Fruit fly (Drosophila melanogaster) whole organism, embryonic: Measurements from ENCODE around the gene mrva.

Source experiments
- Antp ChIP-seq: fragments of 200-800 bp; sonication (Bioruptor generic); optimal IDR thresholded peaks from 3 replicates; lab custom pipeline; 2016; ENCODE audit warnings: missing biosample characterization, missing genetic modification characterization
- Atf-2 ChIP-seq: fragments of 200-800 bp; sonication (Bioruptor generic); optimal IDR thresholded peaks from 2 replicates; lab custom pipeline; 2016; ENCODE audit warnings: missing biosample characterization, missing genetic modification characterization
- Blimp-1 ChIP-seq: fragments of 200-800 bp; sonication (Bioruptor generic); optimal IDR thresholded peaks from 3 replicates; lab custom pipeline; 2018; ENCODE audit warnings: missing biosample characterization, missing genetic modification characterization, mild to moderate bottlenecking, moderate library complexity, missing genetic modification reagents
- Bteb2 ChIP-seq: fragments of 200-800 bp; sonication (Bioruptor generic); optimal IDR thresholded peaks from 2 replicates; lab custom pipeline; 2016; ENCODE audit warnings: missing biosample characterization, missing genetic modification characterization
- CG10147 ChIP-seq: fragments of 200-800 bp; sonication (Bioruptor generic); optimal IDR thresholded peaks from 2 replicates; lab custom pipeline; 2019; ENCODE audit warnings: missing biosample characterization, mild to moderate bottlenecking, missing genetic modification characterization, moderate library complexity
- CG10209 ChIP-seq: fragments of 200-800 bp; sonication (Bioruptor generic); optimal IDR thresholded peaks from 3 replicates; lab custom pipeline; 2017; ENCODE audit warnings: missing biosample characterization, mild to moderate bottlenecking, missing genetic modification characterization, missing genetic modification reagents
- CG10321 ChIP-seq: fragments of 200-800 bp; sonication (Bioruptor generic); IDR thresholded peaks from 2 replicates; pipeline ENCODE4 v1.3.6; 2022; ENCODE audit warnings: missing biosample characterization, missing genetic modification characterization
- CG10979 ChIP-seq: fragments of 200-800 bp; sonication (Bioruptor generic); optimal IDR thresholded peaks from 2 replicates; lab custom pipeline; 2018; ENCODE audit warnings: missing biosample characterization, mild to moderate bottlenecking, missing genetic modification characterization, moderate library complexity
- CG11456 ChIP-seq: fragments of 200-800 bp; sonication (Bioruptor generic); IDR thresholded peaks from 3 replicates; pipeline ENCODE4 v1.3.6; 2022; ENCODE audit warnings: missing biosample characterization, missing genetic modification characterization
- CG11504 ChIP-seq: fragments of 200-800 bp; sonication (Bioruptor generic); optimal IDR thresholded peaks from 3 replicates; lab custom pipeline; 2019; ENCODE audit warnings: missing biosample characterization, mild to moderate bottlenecking, missing genetic modification characterization, moderate library complexity
- CG13123 ChIP-seq: fragments of 200-800 bp; sonication (Bioruptor generic); optimal IDR thresholded peaks from 2 replicates; lab custom pipeline; 2016; ENCODE audit warnings: missing biosample characterization, missing genetic modification characterization
- CG13775 ChIP-seq: fragments of 200-800 bp; sonication (Bioruptor generic); optimal IDR thresholded peaks from 3 replicates; lab custom pipeline; 2017; ENCODE audit warnings: missing biosample characterization, mild to moderate bottlenecking, missing genetic modification characterization
- CG15269 ChIP-seq: fragments of 200-800 bp; sonication (Bioruptor generic); optimal IDR thresholded peaks from 2 replicates; lab custom pipeline; 2018; ENCODE audit warnings: missing biosample characterization, mild to moderate bottlenecking, missing genetic modification characterization, moderate library complexity
- CG1602 ChIP-seq: fragments of 200-800 bp; sonication (Bioruptor generic); optimal IDR thresholded peaks from 3 replicates; lab custom pipeline; 2016; ENCODE audit warnings: missing biosample characterization, missing genetic modification characterization
- CG18262 ChIP-seq: fragments of 200-800 bp; optimal IDR thresholded peaks from 3 replicates; lab custom pipeline; 2019; ENCODE audit warnings: missing biosample characterization, mild to moderate bottlenecking, missing genetic modification characterization, moderate library complexity
- CG31441 ChIP-seq: fragments of 200-800 bp; sonication (Bioruptor generic); IDR thresholded peaks from 2 replicates; pipeline ENCODE4 v1.3.6; 2022; ENCODE audit warnings: missing biosample characterization, missing genetic modification characterization
- CG34422 ChIP-seq: fragments of 200-800 bp; sonication (Bioruptor generic); IDR thresholded peaks from 3 replicates; pipeline ENCODE4 v1.3.6; 2022; ENCODE audit warnings: missing biosample characterization, missing genetic modification characterization
- CG4360 ChIP-seq: fragments of 200-800 bp; sonication (Bioruptor generic); IDR thresholded peaks from 2 replicates; pipeline ENCODE4 v1.3.6; 2022; ENCODE audit warnings: missing biosample characterization, missing genetic modification characterization
- CG43689 ChIP-seq: fragments of 200-800 bp; sonication (Bioruptor generic); IDR thresholded peaks from 2 replicates; pipeline ENCODE4 v1.3.6; 2022; ENCODE audit warnings: missing biosample characterization, missing genetic modification characterization
- CG4820 ChIP-seq: fragments of 200-800 bp; sonication (Bioruptor generic); optimal IDR thresholded peaks from 3 replicates; lab custom pipeline; 2016; ENCODE audit warnings: missing biosample characterization, missing genetic modification characterization
- CG7745 ChIP-seq: fragments of 200-800 bp; sonication (Bioruptor generic); optimal IDR thresholded peaks from 2 replicates; lab custom pipeline; 2018; ENCODE audit warnings: missing biosample characterization, mild to moderate bottlenecking, missing genetic modification characterization, moderate library complexity
- CkIIα-i1 ChIP-seq: fragments of 200-800 bp; sonication (Bioruptor generic); IDR thresholded peaks from 2 replicates; pipeline ENCODE4 v1.3.6; 2022; ENCODE audit warnings: missing biosample characterization, missing genetic modification characterization
- Hand ChIP-seq: fragments of 200-800 bp; sonication (Bioruptor generic); optimal IDR thresholded peaks from 2 replicates; lab custom pipeline; 2017; ENCODE audit warnings: mild to moderate bottlenecking, missing biosample characterization, missing genetic modification reagents, missing genetic modification characterization
- Hmr ChIP-seq: fragments of 200-800 bp; sonication (Bioruptor generic); optimal IDR thresholded peaks from 3 replicates; lab custom pipeline; 2017; ENCODE audit warnings: mild to moderate bottlenecking, missing biosample characterization, missing genetic modification reagents, missing genetic modification characterization
- Hr39 ChIP-seq: fragments of >200 bp; optimal IDR thresholded peaks from 2 replicates; lab custom pipeline; 2017
- Kr ChIP-seq: fragments of 200-800 bp; sonication (Bioruptor generic); optimal IDR thresholded peaks from 2 replicates; lab custom pipeline; 2017; ENCODE audit warnings: missing biosample characterization, mild to moderate bottlenecking, missing genetic modification characterization
- Lhr ChIP-seq: fragments of 200-800 bp; sonication (Bioruptor generic); optimal IDR thresholded peaks from 3 replicates; lab custom pipeline; 2017; ENCODE audit warnings: mild to moderate bottlenecking, missing biosample characterization, missing genetic modification reagents, missing genetic modification characterization
- Opbp ChIP-seq: fragments of 200-800 bp; sonication (Bioruptor generic); IDR thresholded peaks from 3 replicates; pipeline ENCODE4 v1.3.6; 2022; ENCODE audit warnings: missing biosample characterization, missing genetic modification characterization; ENCODE audit not compliant: partially characterized antibody
- Ssrp ChIP-seq: fragments of 200-800 bp; sonication (Bioruptor generic); optimal IDR thresholded peaks from 2 replicates; lab custom pipeline; 2018; ENCODE audit warnings: missing biosample characterization, mild to moderate bottlenecking, missing genetic modification characterization, moderate library complexity
- YL-1 ChIP-seq: fragments of 200-800 bp; sonication (Bioruptor generic); optimal IDR thresholded peaks from 3 replicates; lab custom pipeline; 2017; ENCODE audit warnings: missing biosample characterization, mild to moderate bottlenecking, missing genetic modification characterization
- ara ChIP-seq: fragments of 200-800 bp; sonication (Bioruptor generic); IDR thresholded peaks from 2 replicates; pipeline ENCODE4 v1.3.6; 2022; ENCODE audit warnings: missing biosample characterization, missing genetic modification characterization
- ash1 ChIP-seq: fragments of 200-800 bp; sonication (Bioruptor generic); optimal IDR thresholded peaks from 2 replicates; lab custom pipeline; 2018; ENCODE audit warnings: missing biosample characterization, mild to moderate bottlenecking, missing genetic modification characterization
- bigmax ChIP-seq: fragments of 200-800 bp; sonication (Bioruptor generic); optimal IDR thresholded peaks from 2 replicates; lab custom pipeline; 2018; ENCODE audit warnings: missing biosample characterization, mild to moderate bottlenecking, missing genetic modification characterization
- da ChIP-seq: fragments of 200-800 bp; sonication (Bioruptor generic); optimal IDR thresholded peaks from 2 replicates; lab custom pipeline; 2016; ENCODE audit warnings: missing biosample characterization, missing genetic modification characterization
- exex ChIP-seq: fragments of 200-800 bp; sonication (Bioruptor generic); optimal IDR thresholded peaks from 4 replicates; lab custom pipeline; 2018; ENCODE audit warnings: missing biosample characterization, mild to moderate bottlenecking, missing genetic modification characterization, moderate library complexity
- fd3F ChIP-seq: fragments of 200-800 bp; sonication (Bioruptor generic); optimal IDR thresholded peaks from 2 replicates; lab custom pipeline; 2018; ENCODE audit warnings: missing biosample characterization, mild to moderate bottlenecking, missing genetic modification characterization, moderate library complexity
- gsb-n ChIP-seq: fragments of 200-800 bp; sonication (Bioruptor generic); optimal IDR thresholded peaks from 3 replicates; lab custom pipeline; 2018; ENCODE audit warnings: missing biosample characterization, mild to moderate bottlenecking, missing genetic modification characterization
- h ChIP-seq: fragments of >200 bp; optimal IDR thresholded peaks from 2 replicates; lab custom pipeline; 2017
- hkb ChIP-seq, 2 experiments: fragments of 200-800 bp in 1 of 2; fragments of >200 bp in 1 of 2; sonication (Bioruptor generic) in 1 of 2; IDR thresholded peaks in 1 of 2; optimal IDR thresholded peaks in 1 of 2; 2 replicates each; pipeline versions ENCODE4 v1.3.6 to Lab custom; 2017 to 2022; ENCODE audit warnings: missing biosample characterization in 1 of 2, missing genetic modification characterization in 1 of 2
- ind ChIP-seq: fragments of 200-800 bp; sonication (Bioruptor generic); optimal IDR thresholded peaks from 3 replicates; lab custom pipeline; 2016; ENCODE audit warnings: missing biosample characterization, missing genetic modification characterization
- nerfin-1 ChIP-seq: fragments of 200-800 bp; sonication (Bioruptor generic); optimal IDR thresholded peaks from 3 replicates; lab custom pipeline; 2019; ENCODE audit warnings: missing biosample characterization, mild to moderate bottlenecking, missing genetic modification characterization, moderate library complexity
- pho ChIP-seq: fragments of 200-800 bp; sonication (Bioruptor generic); optimal IDR thresholded peaks from 2 replicates; lab custom pipeline; 2016; ENCODE audit warnings: missing biosample characterization, missing genetic modification characterization
- pita ChIP-seq: fragments of 200-800 bp; sonication (Bioruptor generic); optimal IDR thresholded peaks from 2 replicates; lab custom pipeline; 2017; ENCODE audit warnings: missing biosample characterization, mild to moderate bottlenecking, missing genetic modification characterization
- sc ChIP-seq, 3 experiments: fragments of >200 bp in 2 of 3; fragments of 200-800 bp in 1 of 3; sonication (Bioruptor generic) in 1 of 3; optimal IDR thresholded peaks; 2 replicates in 2 of 3; 3 replicates in 1 of 3; lab custom pipeline; 2017; ENCODE audit warnings: mild to moderate bottlenecking in 1 of 3, missing biosample characterization in 1 of 3, missing genetic modification characterization in 1 of 3, missing genetic modification reagents in 1 of 3
- scrt ChIP-seq: fragments of 200-800 bp; sonication (Bioruptor generic); optimal IDR thresholded peaks from 2 replicates; lab custom pipeline; 2018; ENCODE audit warnings: missing biosample characterization, mild to moderate bottlenecking, missing genetic modification characterization, moderate library complexity
- tgo ChIP-seq: fragments of 200-800 bp; sonication (Bioruptor generic); IDR thresholded peaks from 3 replicates; pipeline ENCODE4 v1.3.6; 2022; ENCODE audit warnings: missing biosample characterization, missing genetic modification characterization
- vnd ChIP-seq: fragments of 200-800 bp; sonication (Bioruptor generic); IDR thresholded peaks from 3 replicates; pipeline ENCODE4 v1.3.6; 2022; ENCODE audit warnings: missing biosample characterization, missing genetic modification characterization; ENCODE audit not compliant: partially characterized antibody
- zfh1 ChIP-seq: fragments of 200-800 bp; sonication (Bioruptor generic); IDR thresholded peaks from 3 replicates; pipeline ENCODE4 v1.3.6; 2022; ENCODE audit warnings: missing biosample characterization, missing genetic modification characterization

mrva gene

dm6 chr3L:7328567-7329253, at the start of gene mrva, which contains the start of the genes CG42307 and mus312 (continued):
- TF ChIP-seq Opbp (GFP tag; lab: Robert Waterston, UW) (peak; percentile 38; the same call in 1 of the 3 replicates), scrt (GFP tag; lab: Kevin White, UChicago) (peak; percentile 92), CG11504 (tag; lab: Kevin White, UChicago) (peak; percentile 91), CG13775 (GFP tag; lab: Kevin White, UChicago) (peak; percentile 93), exex (tag; lab: Kevin White, UChicago) (peak; percentile 93), CG31441 (GFP tag; lab: Robert Waterston, UW) (no peak; the same call in 1 of the 2 replicates), YL-1 (GFP tag; lab: Kevin White, UChicago) (peak; percentile 95), CG4360 (GFP tag; lab: Robert Waterston, UW) (peak; percentile 83), CG11456 (GFP tag; lab: Robert Waterston, UW) (peak; percentile 81; the same call in 2 of the 3 replicates), fd3F (GFP tag; lab: Kevin White, UChicago) (peak; percentile 93), Hand (peak; percentile 74), Lhr (peak; percentile 62), bigmax (GFP tag; lab: Kevin White, UChicago) (no peak), Bteb2 (peak; percentile 14), CG7745 (tag; lab: Kevin White, UChicago) (peak; percentile 100), vnd (GFP tag; lab: Robert Waterston, UW) (no peak), zfh1 (GFP tag; lab: Robert Waterston, UW) (peak; percentile 85), Antp (peak; percentile 39), Blimp-1 (peak; percentile 90), CG1602 (GFP tag; lab: Kevin White, UChicago) (peak; percentile 81), CG10979 (tag; lab: Kevin White, UChicago) (peak; percentile 90), CG10321 (GFP tag; lab: Robert Waterston, UW) (peak; percentile 41; the same call in 1 of the 2 replicates), CG10147 (GFP tag; lab: Kevin White, UChicago) (peak; percentile 91), Hmr (GFP tag; lab: Kevin White, UChicago) (no peak), Atf-2 (GFP tag; lab: Kevin White, UChicago) (peak; percentile 26), gsb-n (tag; lab: Kevin White, UChicago) (peak; percentile 92), CG13123 (GFP tag; lab: Kevin White, UChicago) (peak; percentile 74), h (no peak), Kr (no peak), CG4820 (GFP tag; lab: Kevin White, UChicago) (peak; percentile 72), ash1 (GFP tag; lab: Kevin White, UChicago) (no peak), CG43689 (peak; percentile 60), nerfin-1 (tag; lab: Kevin White, UChicago) (peak; percentile 81), pho (GFP tag; lab: Kevin White, UChicago) (no peak), CG10209 (GFP tag; lab: Kevin White, UChicago) (peak; percentile 89), CG15269 (tag; lab: Kevin White, UChicago) (peak; percentile 95), da (GFP tag; lab: Kevin White, UChicago) (no peak), CkIIα-i1 (GFP tag; lab: Robert Waterston, UW) (no peak), hkb (optimal IDR thresholded peaks at IDR 0.05; lab: Kevin White, UChicago) (no peak), hkb (GFP tag; IDR thresholded peaks at IDR 0.05; lab: Robert Waterston, UW) (peak; percentile 63; the same call in 1 of the 2 replicates), Ssrp (tag; lab: Kevin White, UChicago) (peak; percentile 93), ind (GFP tag; lab: Kevin White, UChicago) (peak; percentile 86), tgo (GFP tag; lab: Robert Waterston, UW) (peak; percentile 90), pita (GFP tag; lab: Kevin White, UChicago) (no peak), Hr39 (lab: Kevin White, UChicago) (no peak), sc (optimal IDR thresholded peaks at IDR 0.05; lab: Kevin White, UChicago) (no peak), sc (GFP tag; optimal IDR thresholded peaks at IDR 0.05; lab: Kevin White, UChicago) (no peak), CG34422 (GFP tag; lab: Robert Waterston, UW) (peak; percentile 86), CG18262 (peak; percentile 92), ara (GFP tag; lab: Robert Waterston, UW) (peak; percentile 60; the same call in 1 of the 2 replicates)
